Fruit fly (Drosophila melanogaster) whole organism, prepupa: ENCODE results near the gene CG46508.
"Not testable (repeated sequence)": the region's sequence is repeated elsewhere in the genome, so short reads cannot be mapped to it uniquely, and the experiment has no call there.

Source experiments
- CG11902 ChIP-seq: fragments of 200-800 bp; sonication (Bioruptor generic); optimal IDR thresholded peaks from 3 replicates; lab custom pipeline; 2016; ENCODE audit warnings: missing biosample characterization, missing genetic modification characterization
- CG1621 ChIP-seq: fragments of 200-800 bp; sonication (Bioruptor generic); optimal IDR thresholded peaks from 3 replicates; lab custom pipeline; 2018; ENCODE audit warnings: missing biosample characterization, mild to moderate bottlenecking, missing genetic modification characterization
- CG32006 ChIP-seq: fragments of 200-800 bp; sonication (Bioruptor generic); optimal IDR thresholded peaks from 3 replicates; lab custom pipeline; 2017; ENCODE audit warnings: missing biosample characterization, mild to moderate bottlenecking, missing genetic modification characterization
- CG3919 ChIP-seq: fragments of 200-800 bp; sonication (Bioruptor generic); optimal IDR thresholded peaks from 3 replicates; lab custom pipeline; 2016; ENCODE audit warnings: missing biosample characterization, missing genetic modification characterization
- CG6163 ChIP-seq: fragments of 200-800 bp; sonication (Bioruptor generic); IDR thresholded peaks from 3 replicates; pipeline ENCODE4 v1.3.6; 2022; ENCODE audit warnings: missing biosample characterization, missing genetic modification characterization
- CG6792 ChIP-seq: fragments of 200-800 bp; sonication (Bioruptor generic); optimal IDR thresholded peaks from 3 replicates; lab custom pipeline; 2016; ENCODE audit warnings: missing biosample characterization, missing genetic modification characterization
- CG6808 ChIP-seq: fragments of 200-800 bp; sonication (Bioruptor generic); optimal IDR thresholded peaks from 3 replicates; lab custom pipeline; 2017; ENCODE audit warnings: missing biosample characterization, missing genetic modification characterization, mild to moderate bottlenecking, moderate library complexity, missing genetic modification reagents
- CG8632 ChIP-seq: fragments of 200-800 bp; sonication (Bioruptor generic); optimal IDR thresholded peaks from 3 replicates; lab custom pipeline; 2016; ENCODE audit warnings: missing biosample characterization, missing genetic modification characterization
- Eip78C ChIP-seq: fragments of 200-800 bp; sonication (Bioruptor generic); peaks from one replicate; lab custom pipeline; 2016; ENCODE audit warnings: missing biosample characterization, missing genetic modification characterization
- Eip93F ChIP-seq: fragments of 200-800 bp; sonication (Bioruptor generic); optimal IDR thresholded peaks from 2 replicates; lab custom pipeline; 2016; ENCODE audit warnings: missing biosample characterization, mild to moderate bottlenecking, missing genetic modification characterization
- Hr38 ChIP-seq: sonication (Bioruptor generic); optimal IDR thresholded peaks from 2 replicates; lab custom pipeline; 2016; ENCODE audit warnings: missing biosample characterization, missing genetic modification characterization
- Sox14 ChIP-seq: fragments of 200-800 bp; sonication (Bioruptor generic); optimal IDR thresholded peaks from 3 replicates; lab custom pipeline; 2016; ENCODE audit warnings: missing biosample characterization, missing genetic modification characterization
- dac ChIP-seq: fragments of 200-800 bp; sonication (Bioruptor generic); optimal IDR thresholded peaks from 2 replicates; lab custom pipeline; 2017; ENCODE audit warnings: missing biosample characterization, mild to moderate bottlenecking, missing genetic modification characterization
- fd59A ChIP-seq: fragments of 200-800 bp; sonication (Bioruptor generic); optimal IDR thresholded peaks from 2 replicates; lab custom pipeline; 2017; ENCODE audit warnings: missing biosample characterization, mild to moderate bottlenecking, missing genetic modification characterization, missing genetic modification reagents
- fd85E ChIP-seq: fragments of 200-800 bp; sonication (Bioruptor generic); optimal IDR thresholded peaks from 3 replicates; lab custom pipeline; 2016; ENCODE audit warnings: missing biosample characterization, missing genetic modification characterization
- topi ChIP-seq: fragments of 200-800 bp; sonication (Bioruptor generic); optimal IDR thresholded peaks from 3 replicates; lab custom pipeline; 2016; ENCODE audit warnings: missing biosample characterization, missing genetic modification characterization

CG46508 gene

DNA sequence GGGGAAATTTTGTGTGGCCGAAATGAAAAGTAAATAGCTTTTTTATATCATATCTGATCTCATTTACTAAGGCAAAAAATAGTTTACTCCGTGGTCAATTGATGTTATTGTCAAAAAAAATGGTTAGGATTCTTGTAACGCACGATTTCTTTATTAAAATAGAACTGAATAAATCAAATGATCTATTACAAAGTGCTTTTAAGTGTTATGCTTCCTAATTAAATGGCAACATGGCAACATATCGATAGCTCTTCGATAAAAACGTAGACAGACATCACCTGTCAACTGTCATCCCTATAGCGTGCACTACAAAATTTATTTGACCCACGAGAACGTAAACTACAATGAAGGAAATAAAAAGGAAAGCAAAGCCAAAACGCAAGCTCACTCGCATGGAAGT, 19.6 kb downstream of the CG46508 start, which contains the start of gene CG46512:
TSS of gene CG46512 (plus strand) at position 301 of the 400 bp plus-strand sequence.
- TF ChIP-seq dac (GFP tag; lab: Kevin White, UChicago); fd85E (GFP tag; lab: Kevin White, UChicago); Sox14: not testable (repeated sequence)

DNA sequence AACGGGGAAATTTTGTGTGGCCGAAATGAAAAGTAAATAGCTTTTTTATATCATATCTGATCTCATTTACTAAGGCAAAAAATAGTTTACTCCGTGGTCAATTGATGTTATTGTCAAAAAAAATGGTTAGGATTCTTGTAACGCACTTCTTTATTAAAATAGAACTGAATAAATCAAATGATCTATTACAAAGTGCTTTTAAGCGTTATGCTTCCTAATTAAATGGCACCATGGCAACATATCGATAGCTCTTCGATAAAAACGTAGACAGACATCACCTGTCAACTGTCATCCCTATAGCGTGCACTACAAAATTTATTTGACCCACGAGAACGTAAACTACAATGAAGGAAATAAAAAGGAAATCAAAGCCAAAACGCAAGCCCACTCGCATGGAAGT, 24.5 kb downstream of the CG46508 start, which contains the start of gene CG46513:
TSS of gene CG46513 (plus strand) at position 301 of the 400 bp plus-strand sequence.
- not testable (repeated sequence) for TF ChIP-seq Eip93F, topi, fd59A (GFP tag; lab: Kevin White, UChicago)
- TF ChIP-seq, all 60 proteins: peak for 0; not testable (repeated sequence) for 60

DNA sequence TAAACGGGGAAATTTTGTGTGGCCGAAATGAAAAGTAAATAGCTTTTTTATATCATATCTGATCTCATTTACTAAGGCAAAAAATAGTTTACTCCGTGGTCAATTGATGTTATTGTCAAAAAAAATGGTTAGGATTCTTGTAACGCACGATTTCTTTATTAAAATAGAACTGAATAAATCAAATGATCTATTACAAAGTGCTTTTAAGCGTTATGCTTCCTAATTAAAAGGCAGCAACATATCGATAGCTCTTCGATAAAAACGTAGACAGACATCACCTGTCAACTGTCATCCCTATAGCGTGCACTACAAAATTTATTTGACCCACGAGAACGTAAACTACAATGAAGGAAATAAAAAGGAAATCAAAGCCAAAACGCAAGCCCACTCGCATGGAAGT, 29.4 kb downstream of the CG46508 start, which contains the start of gene CG46514:
TSS of gene CG46514 (plus strand) at position 301 of the 400 bp plus-strand sequence.
- not testable (repeated sequence) for TF ChIP-seq Eip93F (GFP tag; lab: Kevin White, UChicago); CG6163 (GFP tag; lab: Robert Waterston, UW); CG32006

DNA sequence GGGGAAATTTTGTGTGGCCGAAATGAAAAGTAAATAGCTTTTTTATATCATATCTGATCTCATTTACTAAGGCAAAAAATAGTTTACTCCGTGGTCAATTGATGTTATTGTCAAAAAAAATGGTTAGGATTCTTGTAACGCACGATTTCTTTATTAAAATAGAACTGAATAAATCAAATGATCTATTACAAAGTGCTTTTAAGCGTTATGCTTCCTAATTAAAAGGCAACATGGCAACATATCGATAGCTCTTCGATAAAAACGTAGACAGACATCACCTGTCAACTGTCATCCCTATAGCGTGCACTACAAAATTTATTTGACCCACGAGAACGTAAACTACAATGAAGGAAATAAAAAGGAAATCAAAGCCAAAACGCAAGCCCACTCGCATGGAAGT, 34.4 kb downstream of the CG46508 start, which contains the start of gene CG46515:
TSS of gene CG46515 (plus strand) at position 301 of the 400 bp plus-strand sequence.
- TF ChIP-seq CG6792 (GFP tag; lab: Kevin White, UChicago); CG1621 (tag; lab: Kevin White, UChicago); CG8632 (GFP tag; lab: Kevin White, UChicago): not testable (repeated sequence)
- TF ChIP-seq, all 60 proteins: peak for 0; not testable (repeated sequence) for 60

DNA sequence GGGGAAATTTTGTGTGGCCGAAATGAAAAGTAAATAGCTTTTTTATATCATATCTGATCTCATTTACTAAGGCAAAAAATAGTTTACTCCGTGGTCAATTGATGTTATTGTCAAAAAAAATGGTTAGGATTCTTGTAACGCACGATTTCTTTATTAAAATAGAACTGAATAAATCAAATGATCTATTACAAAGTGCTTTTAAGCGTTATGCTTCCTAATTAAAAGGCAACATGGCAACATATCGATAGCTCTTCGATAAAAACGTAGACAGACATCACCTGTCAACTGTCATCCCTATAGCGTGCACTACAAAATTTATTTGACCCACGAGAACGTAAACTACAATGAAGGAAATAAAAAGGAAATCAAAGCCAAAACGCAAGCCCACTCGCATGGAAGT, 44.6 kb downstream of the CG46508 start, which contains the start of gene CG46516:
TSS of gene CG46516 (plus strand) at position 301 of the 400 bp plus-strand sequence.
- TF ChIP-seq Hr38, CG3919, Eip78C (GFP tag; lab: Kevin White, UChicago): not testable (repeated sequence)

DNA sequence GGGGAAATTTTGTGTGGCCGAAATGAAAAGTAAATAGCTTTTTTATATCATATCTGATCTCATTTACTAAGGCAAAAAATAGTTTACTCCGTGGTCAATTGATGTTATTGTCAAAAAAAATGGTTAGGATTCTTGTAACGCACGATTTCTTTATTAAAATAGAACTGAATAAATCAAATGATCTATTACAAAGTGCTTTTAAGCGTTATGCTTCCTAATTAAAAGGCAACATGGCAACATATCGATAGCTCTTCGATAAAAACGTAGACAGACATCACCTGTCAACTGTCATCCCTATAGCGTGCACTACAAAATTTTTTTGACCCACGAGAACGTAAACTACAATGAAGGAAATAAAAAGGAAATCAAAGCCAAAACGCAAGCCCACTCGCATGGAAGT, 49.6 kb downstream of the CG46508 start, which contains the start of gene CG46517:
TSS of gene CG46517 (plus strand) at position 301 of the 400 bp plus-strand sequence.
- not testable (repeated sequence) for TF ChIP-seq CG11902 (GFP tag; lab: Kevin White, UChicago); CG6792 (GFP tag; lab: Kevin White, UChicago); CG6808
